Worm (Caenorhabditis elegans) whole organism, L4 larva: ENCODE data around the gene C11G6.2.

Experiments
- F49E8.2 ChIP-seq: sonication (generic microtip); optimal IDR thresholded peaks from 2 replicates; lab custom pipeline; 2016; ENCODE audit warnings: missing compliant biosample characterization, mild to moderate bottlenecking, missing genetic modification characterization, borderline replicate concordance
- aly-2 ChIP-seq: sonication (generic microtip); optimal IDR thresholded peaks from 2 replicates; lab custom pipeline; 2018; ENCODE audit warnings: missing biosample characterization, missing genetic modification characterization
- ceh-44 ChIP-seq: fragments of 200-800 bp; sonication (Bioruptor generic); IDR thresholded peaks from 2 replicates; pipeline ENCODE4 v1.3.6; 2022; ENCODE audit warnings: missing genetic modification reagents, missing genetic modification characterization, missing compliant biosample characterization
- egl-27 ChIP-seq: sonication (generic microtip); optimal IDR thresholded peaks from 3 replicates; lab custom pipeline; 2017; ENCODE audit warnings: missing biosample characterization, missing genetic modification reagents, missing genetic modification characterization
- fos-1 ChIP-seq: fragments of 150-350 bp; optimal IDR thresholded peaks from 2 replicates; lab custom pipeline; 2014; ENCODE audit warnings: missing biosample characterization, missing genetic modification characterization
- jun-1 ChIP-seq: fragments of 150-350 bp; optimal IDR thresholded peaks from 2 replicates; lab custom pipeline; 2014; ENCODE audit warnings: missing biosample characterization, missing genetic modification reagents, missing genetic modification characterization
- nhr-76 ChIP-seq: fragments of 150-350 bp; optimal IDR thresholded peaks from 2 replicates; lab custom pipeline; 2014; ENCODE audit warnings: missing biosample characterization, missing genetic modification characterization
- snpc-1.2 ChIP-seq: fragments of 200-800 bp; sonication (Bioruptor generic); IDR thresholded peaks from 2 replicates; pipeline ENCODE4 v1.3.6; 2022; ENCODE audit warnings: missing genetic modification reagents, missing genetic modification characterization, missing compliant biosample characterization
- snpc-4 ChIP-seq: fragments of 150-350 bp; optimal IDR thresholded peaks from 2 replicates; lab custom pipeline; 2014; ENCODE audit warnings: missing biosample characterization, missing genetic modification characterization
- unc-62 ChIP-seq, 3 experiments: fragments of 150-350 bp in 1 of 3; sonication (generic microtip); optimal IDR thresholded peaks in 2 of 3; peaks in 1 of 3; 1 replicate in 1 of 3; 2 replicates in 2 of 3; lab custom pipeline; 2014 to 2017; ENCODE audit warnings: missing biosample characterization in 3 of 3, missing genetic modification characterization in 3 of 3, missing genetic modification reagents in 3 of 3, missing genotype in 1 of 3
- ztf-11 ChIP-seq: fragments of 150-350 bp; optimal IDR thresholded peaks from 2 replicates; lab custom pipeline; 2014; ENCODE audit warnings: missing biosample characterization, missing genetic modification characterization

DNA sequence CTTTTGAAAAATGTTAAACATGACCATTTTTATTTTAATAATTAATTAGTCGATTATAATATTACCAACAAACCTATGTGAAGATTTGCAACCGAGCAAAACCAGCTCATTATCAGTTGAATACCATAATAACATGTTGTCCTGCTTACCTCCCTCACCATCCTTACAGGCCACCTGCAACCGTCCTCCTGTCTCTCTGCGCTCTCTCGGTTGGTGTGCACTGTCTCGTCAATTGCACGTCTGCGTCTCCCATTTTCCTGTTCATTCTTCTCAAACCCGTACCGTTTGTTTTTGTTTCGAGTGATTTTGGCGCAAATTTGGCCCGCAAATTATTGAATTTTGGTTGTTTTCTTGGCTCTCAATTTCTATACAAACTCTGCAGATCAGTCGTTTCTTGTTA is 3.0 kb downstream of the C11G6.2 start:
- TF ChIP-seq aly-2 (tag; lab: Kevin White, UChicago) (no peak), snpc-4 (tag; lab: Kevin White, UChicago) (no peak), egl-27 (tag; lab: Kevin White, UChicago) (no peak), fos-1 (tag; lab: Kevin White, UChicago) (no peak), nhr-76 (tag; lab: Kevin White, UChicago) (no peak), ztf-11 (tag; lab: Kevin White, UChicago) (no peak), F49E8.2 (tag; lab: Kevin White, UChicago) (no peak), unc-62 (GFP tag; optimal IDR thresholded peaks at IDR 0.05 in 1 of 2; lab: Kevin White, UChicago) (no peak), unc-62 (tag; optimal IDR thresholded peaks at IDR 0.05; lab: Kevin White, UChicago) (no peak), snpc-1.2 (no peak), jun-1 (tag; lab: Kevin White, UChicago) (no peak), ceh-44 (no peak)
